Worm (Caenorhabditis elegans) whole organism, early embryonic: ENCODE results near the gene F28G4.4.

Experiments used
- F13C5.2 ChIP-seq: sonication (generic microtip); optimal IDR thresholded peaks from 2 replicates; lab custom pipeline; 2017; ENCODE audit warnings: mild to moderate bottlenecking, missing genetic modification characterization, inconsistent platforms, missing compliant biosample characterization
- ceh-36 ChIP-seq: sonication (generic microtip); optimal IDR thresholded peaks from 2 replicates; lab custom pipeline; 2016; ENCODE audit warnings: missing genetic modification characterization, inconsistent platforms, missing compliant biosample characterization

DNA sequence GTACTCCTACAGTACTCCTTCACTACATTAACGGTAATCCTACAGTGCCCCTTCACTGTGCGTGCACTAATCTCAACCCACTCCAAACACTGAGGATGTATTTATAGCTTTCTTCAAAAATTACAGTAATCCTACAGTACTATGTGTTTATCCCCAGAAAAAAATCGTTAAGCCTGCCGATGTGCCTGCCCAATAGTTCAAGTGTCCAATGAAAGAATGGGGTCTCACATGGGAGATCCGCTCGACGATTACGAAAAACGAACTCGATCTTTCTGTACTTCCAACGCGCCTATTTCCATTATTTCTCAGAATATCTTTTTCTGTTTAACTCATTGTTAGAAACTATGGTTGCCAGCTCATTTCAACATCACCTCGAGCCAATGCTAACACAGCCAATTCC, 27.6 kb downstream of the F28G4.4 start, which contains the start of gene nhr-218:
- TF ChIP-seq ceh-36 (tag; lab: Kevin White, UChicago): no peak
- TF ChIP-seq F13C5.2: no peak
